Fruit fly (Drosophila melanogaster) whole organism, embryonic: ENCODE data around the gene Hand.

Source experiments
- ATbp ChIP-seq: fragments of 200-800 bp; sonication (Bioruptor generic); optimal IDR thresholded peaks from 2 replicates; lab custom pipeline; 2017; ENCODE audit warnings: missing biosample characterization, mild to moderate bottlenecking, missing genetic modification characterization, missing genetic modification reagents
- Abd-B ChIP-seq: fragments of 200-800 bp; sonication (Bioruptor generic); optimal IDR thresholded peaks from 2 replicates; lab custom pipeline; 2018; ENCODE audit warnings: missing biosample characterization, mild to moderate bottlenecking, missing genetic modification characterization, moderate library complexity
- Adf1 ChIP-seq: fragments of 200-800 bp; sonication (Bioruptor generic); IDR thresholded peaks from 2 replicates; pipeline ENCODE4 v1.3.6; 2022; ENCODE audit warnings: missing biosample characterization, missing genetic modification characterization
- B-H1 ChIP-seq: fragments of 200-800 bp; sonication (Bioruptor generic); IDR thresholded peaks from 3 replicates; pipeline ENCODE4 v1.3.6; 2022; ENCODE audit warnings: missing biosample characterization, missing genetic modification characterization
- BEAF-32 ChIP-seq: fragments of 200-800 bp; sonication (Bioruptor generic); optimal IDR thresholded peaks from 3 replicates; lab custom pipeline; 2017; ENCODE audit warnings: missing biosample characterization, missing genetic modification characterization, mild to moderate bottlenecking, moderate library complexity, missing genetic modification reagents
- CG10543 ChIP-seq: fragments of 200-800 bp; sonication (Bioruptor generic); optimal IDR thresholded peaks from 3 replicates; lab custom pipeline; 2017; ENCODE audit warnings: missing biosample characterization, mild to moderate bottlenecking, missing genetic modification characterization, moderate library complexity
- CG11695 ChIP-seq: fragments of 200-800 bp; sonication (Bioruptor generic); IDR thresholded peaks from 3 replicates; pipeline ENCODE4 v1.3.6; 2022; ENCODE audit warnings: missing biosample characterization, missing genetic modification characterization
- CG12299 ChIP-seq: fragments of 200-800 bp; sonication (Bioruptor generic); optimal IDR thresholded peaks from 2 replicates; lab custom pipeline; 2018; ENCODE audit warnings: missing biosample characterization, mild to moderate bottlenecking, missing genetic modification characterization
- CG12391 ChIP-seq: fragments of 200-800 bp; sonication (Bioruptor generic); optimal IDR thresholded peaks from 3 replicates; lab custom pipeline; 2018; ENCODE audit warnings: missing biosample characterization, mild to moderate bottlenecking, missing genetic modification characterization, moderate library complexity
- CG17829 ChIP-seq: fragments of 200-800 bp; optimal IDR thresholded peaks from 2 replicates; lab custom pipeline; 2019; ENCODE audit warnings: missing biosample characterization, mild to moderate bottlenecking, missing genetic modification characterization, moderate library complexity
- CG18599 ChIP-seq: fragments of 200-800 bp; sonication (Bioruptor generic); optimal IDR thresholded peaks from 3 replicates; lab custom pipeline; 2017; ENCODE audit warnings: missing biosample characterization, missing genetic modification characterization, mild to moderate bottlenecking, moderate library complexity, missing genetic modification reagents
- CG2116 ChIP-seq: fragments of 200-800 bp; sonication (Bioruptor generic); optimal IDR thresholded peaks from 3 replicates; lab custom pipeline; 2018; ENCODE audit warnings: missing biosample characterization, mild to moderate bottlenecking, missing genetic modification characterization
- CG33213 ChIP-seq: fragments of 200-800 bp; sonication (Bioruptor generic); optimal IDR thresholded peaks from 3 replicates; lab custom pipeline; 2016; ENCODE audit warnings: missing biosample characterization, missing genetic modification characterization
- CG33557 ChIP-seq: fragments of 200-800 bp; sonication (Bioruptor generic); optimal IDR thresholded peaks from 2 replicates; lab custom pipeline; 2019; ENCODE audit warnings: missing biosample characterization, mild to moderate bottlenecking, missing genetic modification characterization, moderate library complexity
- CG34376 ChIP-seq: fragments of 200-800 bp; sonication (Bioruptor generic); optimal IDR thresholded peaks from 2 replicates; lab custom pipeline; 2018; ENCODE audit warnings: missing biosample characterization, mild to moderate bottlenecking, missing genetic modification characterization
- CG3847 ChIP-seq: fragments of 200-800 bp; sonication (Bioruptor generic); IDR thresholded peaks from 2 replicates; pipeline ENCODE4 v1.3.6; 2022; ENCODE audit warnings: missing biosample characterization, missing genetic modification characterization
- CG43689 ChIP-seq: fragments of 200-800 bp; sonication (Bioruptor generic); IDR thresholded peaks from 2 replicates; pipeline ENCODE4 v1.3.6; 2022; ENCODE audit warnings: missing biosample characterization, missing genetic modification characterization
- CG7357 ChIP-seq: fragments of 200-800 bp; sonication (Bioruptor generic); IDR thresholded peaks from 3 replicates; pipeline ENCODE4 v1.3.6; 2022; ENCODE audit warnings: missing biosample characterization, missing genetic modification characterization
- CG7372 ChIP-seq: fragments of 200-800 bp; sonication (Bioruptor generic); IDR thresholded peaks from 2 replicates; pipeline ENCODE4 v1.3.6; 2022; ENCODE audit warnings: missing biosample characterization, missing genetic modification characterization
- CG7928 ChIP-seq: fragments of 200-800 bp; sonication (Bioruptor generic); optimal IDR thresholded peaks from 2 replicates; lab custom pipeline; 2017; ENCODE audit warnings: missing biosample characterization, mild to moderate bottlenecking, missing genetic modification characterization
- CG7963 ChIP-seq: fragments of 200-800 bp; sonication (Bioruptor generic); IDR thresholded peaks from 3 replicates; pipeline ENCODE4 v1.3.6; 2022; ENCODE audit warnings: missing biosample characterization, missing genetic modification characterization; ENCODE audit not compliant: partially characterized antibody
- CG9932 ChIP-seq: fragments of 200-800 bp; sonication (Bioruptor generic); IDR thresholded peaks from 2 replicates; pipeline ENCODE4 v1.3.6; 2022; ENCODE audit warnings: missing biosample characterization, missing genetic modification characterization
- Dip2 ChIP-seq: fragments of 200-800 bp; sonication (Bioruptor generic); IDR thresholded peaks from 2 replicates; pipeline ENCODE4 v1.3.6; 2022; ENCODE audit warnings: missing biosample characterization, missing genetic modification characterization
- E2f1 ChIP-seq: fragments of 200-800 bp; sonication (Bioruptor generic); IDR thresholded peaks from 2 replicates; pipeline ENCODE4 v1.3.6; 2022; ENCODE audit warnings: missing biosample characterization, missing genetic modification characterization
- Elba2 ChIP-seq: fragments of 200-800 bp; sonication (Bioruptor generic); optimal IDR thresholded peaks from 3 replicates; lab custom pipeline; 2016; ENCODE audit warnings: missing biosample characterization, missing genetic modification characterization
- H15 ChIP-seq: fragments of 200-800 bp; sonication (Bioruptor generic); IDR thresholded peaks from 3 replicates; pipeline ENCODE4 v1.3.6; 2022; ENCODE audit warnings: missing biosample characterization, missing genetic modification characterization
- HLH4C ChIP-seq: fragments of 200-800 bp; sonication (Bioruptor generic); IDR thresholded peaks from 3 replicates; pipeline ENCODE4 v1.3.6; 2022; ENCODE audit warnings: missing biosample characterization, missing genetic modification characterization; ENCODE audit not compliant: partially characterized antibody
- Hr51 ChIP-seq, 2 experiments: fragments of 200-800 bp; sonication (Bioruptor generic); optimal IDR thresholded peaks; 2 replicates in 1 of 2; 3 replicates in 1 of 2; lab custom pipeline; 2016 to 2018; ENCODE audit warnings: missing biosample characterization in 2 of 2, missing genetic modification characterization in 2 of 2, mild to moderate bottlenecking in 1 of 2, moderate library complexity in 1 of 2
- Jarid2 ChIP-seq: fragments of 200-800 bp; sonication (Bioruptor generic); optimal IDR thresholded peaks from 3 replicates; lab custom pipeline; 2017; ENCODE audit warnings: mild to moderate bottlenecking, missing biosample characterization, missing genetic modification reagents, missing genetic modification characterization
- MBD-R2 ChIP-seq: fragments of 200-800 bp; sonication (Bioruptor generic); IDR thresholded peaks from 2 replicates; pipeline ENCODE4 v1.3.6; 2022; ENCODE audit warnings: missing biosample characterization, missing genetic modification characterization
- MESR4 ChIP-seq: fragments of 200-800 bp; sonication (Bioruptor generic); optimal IDR thresholded peaks from 2 replicates; lab custom pipeline; 2018; ENCODE audit warnings: missing biosample characterization, mild to moderate bottlenecking, missing genetic modification characterization, moderate library complexity
- Max ChIP-seq: fragments of 200-800 bp; sonication (Bioruptor generic); optimal IDR thresholded peaks from 2 replicates; lab custom pipeline; 2016; ENCODE audit warnings: missing biosample characterization, mild to moderate bottlenecking, missing genetic modification characterization
- Mrtf ChIP-seq: fragments of 200-800 bp; sonication (Bioruptor generic); IDR thresholded peaks from 3 replicates; pipeline ENCODE4 v1.3.6; 2022; ENCODE audit warnings: missing biosample characterization, missing genetic modification characterization
- Neu2 ChIP-seq: fragments of 200-800 bp; sonication (Bioruptor generic); optimal IDR thresholded peaks from 3 replicates; lab custom pipeline; 2016; ENCODE audit warnings: missing biosample characterization, missing genetic modification characterization, borderline replicate concordance
- Nf-YB ChIP-seq: fragments of 200-800 bp; sonication (Bioruptor generic); optimal IDR thresholded peaks from 3 replicates; lab custom pipeline; 2019; ENCODE audit warnings: missing biosample characterization, mild to moderate bottlenecking, missing genetic modification characterization, moderate library complexity
- Opbp ChIP-seq: fragments of 200-800 bp; sonication (Bioruptor generic); IDR thresholded peaks from 3 replicates; pipeline ENCODE4 v1.3.6; 2022; ENCODE audit warnings: missing biosample characterization, missing genetic modification characterization; ENCODE audit not compliant: partially characterized antibody
- btn ChIP-seq: fragments of 200-800 bp; sonication (Bioruptor generic); optimal IDR thresholded peaks from 2 replicates; lab custom pipeline; 2016; ENCODE audit warnings: missing biosample characterization, missing genetic modification characterization
- emc ChIP-seq: fragments of 200-800 bp; sonication (Bioruptor generic); optimal IDR thresholded peaks from 2 replicates; lab custom pipeline; 2016; ENCODE audit warnings: missing biosample characterization, missing genetic modification characterization
- ftz-f1 ChIP-seq: fragments of 200-800 bp; sonication (Bioruptor generic); optimal IDR thresholded peaks from 2 replicates; lab custom pipeline; 2016; ENCODE audit warnings: missing biosample characterization, missing genetic modification characterization
- gcm ChIP-seq: fragments of 200-800 bp; sonication (Bioruptor generic); optimal IDR thresholded peaks from 2 replicates; lab custom pipeline; 2019; ENCODE audit warnings: missing biosample characterization, mild to moderate bottlenecking, missing genetic modification characterization, moderate library complexity
- hbn ChIP-seq: fragments of 200-800 bp; sonication (Bioruptor generic); IDR thresholded peaks from 2 replicates; pipeline ENCODE4 v1.3.6; 2022; ENCODE audit warnings: missing biosample characterization, missing genetic modification characterization; ENCODE audit not compliant: partially characterized antibody
- hkb ChIP-seq, 2 experiments: fragments of 200-800 bp in 1 of 2; fragments of >200 bp in 1 of 2; sonication (Bioruptor generic) in 1 of 2; IDR thresholded peaks in 1 of 2; optimal IDR thresholded peaks in 1 of 2; 2 replicates each; pipeline versions ENCODE4 v1.3.6 to Lab custom; 2017 to 2022; ENCODE audit warnings: missing biosample characterization in 1 of 2, missing genetic modification characterization in 1 of 2
- lilli ChIP-seq: fragments of 200-800 bp; sonication (Bioruptor generic); optimal IDR thresholded peaks from 3 replicates; lab custom pipeline; 2016; ENCODE audit warnings: missing biosample characterization, missing genetic modification characterization
- mam ChIP-seq: fragments of 200-800 bp; sonication (Bioruptor generic); optimal IDR thresholded peaks from 3 replicates; lab custom pipeline; 2016; ENCODE audit warnings: missing biosample characterization, missing genetic modification characterization
- phol ChIP-seq: fragments of 200-800 bp; sonication (Bioruptor generic); optimal IDR thresholded peaks from 3 replicates; lab custom pipeline; 2018; ENCODE audit warnings: missing biosample characterization, mild to moderate bottlenecking, missing genetic modification characterization, moderate library complexity
- prd ChIP-seq, 3 experiments: fragments of >200 bp in 2 of 3; fragments of 200-800 bp in 1 of 3; sonication (Bioruptor generic) in 1 of 3; optimal IDR thresholded peaks in 2 of 3; IDR thresholded peaks in 1 of 3; 2 replicates in 2 of 3; 3 replicates in 1 of 3; pipeline versions ENCODE4 v1.3.6 to Lab custom; 2017 to 2022; ENCODE audit warnings: missing biosample characterization in 1 of 3, missing genetic modification characterization in 1 of 3
- sisA ChIP-seq: fragments of 200-800 bp; sonication (Bioruptor generic); IDR thresholded peaks from 2 replicates; pipeline ENCODE4 v1.3.6; 2022; ENCODE audit warnings: missing biosample characterization, missing genetic modification characterization
- slou ChIP-seq: fragments of 200-800 bp; sonication (Bioruptor generic); optimal IDR thresholded peaks from 3 replicates; lab custom pipeline; 2016; ENCODE audit warnings: missing biosample characterization, missing genetic modification characterization
- tup ChIP-seq: fragments of 200-800 bp; sonication (Bioruptor generic); optimal IDR thresholded peaks from 2 replicates; lab custom pipeline; 2016; ENCODE audit warnings: missing biosample characterization, mild to moderate bottlenecking, missing genetic modification characterization, moderate library complexity

Gene Hand

dm6 chr2L:10341405-10341804 is 46.2 kb upstream of the Hand start, which contains the start of gene CG31715 (continued):
- TF ChIP-seq Nf-YB (no peak), CG10543 (no peak), lilli (GFP tag; lab: Kevin White, UChicago) (peak; percentile 24), ATbp (GFP tag; lab: Kevin White, UChicago) (no peak), MBD-R2 (GFP tag; lab: Robert Waterston, UW) (peak; percentile 66), Max (no peak), Opbp (GFP tag; lab: Robert Waterston, UW) (peak; percentile 45; the same call in 1 of the 3 replicates), CG17829 (tag; lab: Kevin White, UChicago) (peak; percentile 16), Elba2 (GFP tag; lab: Kevin White, UChicago) (no peak), gcm (GFP tag; lab: Kevin White, UChicago) (no peak), Abd-B (GFP tag; lab: Kevin White, UChicago) (no peak), H15 (GFP tag; lab: Robert Waterston, UW) (no peak), slou (GFP tag; lab: Kevin White, UChicago) (no peak), Neu2 (GFP tag; lab: Kevin White, UChicago) (no peak), CG9932 (GFP tag; lab: Robert Waterston, UW) (no peak; the same call in 1 of the 2 replicates), CG11695 (no peak), Hr51 (GFP tag; optimal IDR thresholded peaks at IDR 0.05; lab: Kevin White, UChicago) (peak in 1 of 2 experiments; percentile 18), CG33213 (GFP tag; lab: Kevin White, UChicago) (no peak), hbn (GFP tag; lab: Robert Waterston, UW) (peak; percentile 42; the same call in 1 of the 2 replicates), CG34376 (peak; percentile 5), hkb (optimal IDR thresholded peaks at IDR 0.05; lab: Kevin White, UChicago) (no peak), hkb (GFP tag; IDR thresholded peaks at IDR 0.05; lab: Robert Waterston, UW) (no peak), CG18599 (GFP tag; lab: Kevin White, UChicago) (no peak), CG2116 (GFP tag; lab: Kevin White, UChicago) (peak; percentile 39), mam (GFP tag; lab: Kevin White, UChicago) (no peak), CG7963 (GFP tag; lab: Robert Waterston, UW) (no peak), emc (GFP tag; lab: Kevin White, UChicago) (no peak), sisA (no peak), B-H1 (GFP tag; lab: Robert Waterston, UW) (no peak), Adf1 (GFP tag; lab: Robert Waterston, UW) (no peak), Jarid2 (GFP tag; lab: Kevin White, UChicago) (no peak), BEAF-32 (GFP tag; lab: Kevin White, UChicago) (peak; percentile 67), MESR4 (GFP tag; lab: Kevin White, UChicago) (peak; percentile 25), CG43689 (GFP tag; lab: Robert Waterston, UW) (no peak), CG7372 (GFP tag; lab: Robert Waterston, UW) (no peak), E2f1 (GFP tag; lab: Robert Waterston, UW) (no peak), CG12391 (tag; lab: Kevin White, UChicago) (peak; percentile 54), CG7357 (GFP tag; lab: Robert Waterston, UW) (no peak), Mrtf (GFP tag; lab: Robert Waterston, UW) (no peak), CG12299 (tag; lab: Kevin White, UChicago) (no peak), tup (GFP tag; lab: Kevin White, UChicago) (no peak), ftz-f1 (no peak), CG7928 (GFP tag; lab: Kevin White, UChicago) (no peak), phol (tag; lab: Kevin White, UChicago) (peak; percentile 13), btn (GFP tag; lab: Kevin White, UChicago) (no peak), CG3847 (no peak), HLH4C (GFP tag; lab: Robert Waterston, UW) (no peak), Dip2 (GFP tag; lab: Robert Waterston, UW) (no peak), prd (optimal IDR thresholded peaks at IDR 0.05; lab: Kevin White, UChicago) (no peak), prd (GFP tag; IDR thresholded peaks at IDR 0.05; lab: Robert Waterston, UW) (no peak), CG33557 (no peak)
